Fruit fly (Drosophila melanogaster): ENCODE data around the gene CG6216.
"Not testable (repeated sequence)": the region's sequence is repeated elsewhere in the genome, so short reads cannot be mapped to it uniquely, and the experiment has no call there.

DNA sequence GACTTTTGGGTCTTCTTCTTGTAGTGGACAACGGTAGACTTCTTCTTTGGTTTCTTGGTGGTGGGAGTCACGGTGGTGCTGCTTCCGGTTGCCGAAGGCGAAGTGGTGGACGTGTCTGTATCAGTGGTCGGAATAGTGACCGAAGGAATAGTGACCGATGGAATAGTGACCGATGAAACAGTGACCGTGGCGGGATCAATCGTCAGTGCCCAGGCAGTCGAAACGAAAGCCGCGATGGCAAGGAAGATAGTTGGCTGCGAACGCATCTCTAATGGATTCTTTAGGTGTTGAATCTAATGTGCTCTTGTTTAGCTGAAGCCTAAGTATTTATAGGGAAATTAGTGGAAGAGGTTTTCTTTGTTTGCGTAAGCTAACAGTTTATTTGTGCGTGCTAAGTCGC is 18.5 kb downstream of the CG6216 start, which contains the start of gene CG32074:
- not testable (repeated sequence) for TF ChIP-seq Hnf4 (GFP tag; optimal IDR thresholded peaks at IDR 0.05); Myc (optimal IDR thresholded peaks at IDR 0.05); woc (GFP tag; optimal IDR thresholded peaks at IDR 0.05); sv (GFP tag; optimal IDR thresholded peaks at IDR 0.05); h (GFP tag; optimal IDR thresholded peaks at IDR 0.05); psq (GFP tag; optimal IDR thresholded peaks at IDR 0.05)

Data from whole organism, wandering third instar larva.